Worm (Caenorhabditis elegans): ENCODE data around the gene mbk-1.
A peak's percentile ranks its signal among the peaks of the same experiment; 100 is the strongest.

mbk-1 gene

ce11 chrX:14861752-14862151, 37.4 kb upstream of the mbk-1 start, which contains the start of gene dmd-4:
Gene dmd-4 (minus strand): TSS chrX:14861852.
- TF ChIP-seq efl-3 (GFP tag; optimal IDR thresholded peaks at IDR 0.05) (no peak), unc-30 (tag; optimal IDR thresholded peaks at IDR 0.05) (no peak), sox-4 (tag; optimal IDR thresholded peaks at IDR 0.05) (no peak), fkh-8 (tag; optimal IDR thresholded peaks at IDR 0.05) (no peak), elt-3 (tag; optimal IDR thresholded peaks at IDR 0.05) (no peak), lir-3 (tag; optimal IDR thresholded peaks at IDR 0.05; ENCODE audit: poor library complexity) (no peak), ztf-11 (tag; optimal IDR thresholded peaks at IDR 0.05) (no peak), sup-37 (GFP tag; optimal IDR thresholded peaks at IDR 0.05) (no peak), elt-2 (tag; optimal IDR thresholded peaks at IDR 0.05) (no peak), tlp-1 (tag; optimal IDR thresholded peaks at IDR 0.05) (no peak), zag-1 (tag; optimal IDR thresholded peaks at IDR 0.05) (no peak), mab-9 (GFP tag; IDR thresholded peaks at IDR 0.05) (no peak), C04F5.9 (tag; optimal IDR thresholded peaks at IDR 0.05) (no peak), nhr-47 (tag; optimal IDR thresholded peaks at IDR 0.05) (no peak), lin-15B (tag; optimal IDR thresholded peaks at IDR 0.05) (no peak), pag-3 (tag; optimal IDR thresholded peaks at IDR 0.05; ENCODE audit: borderline replicate concordance, insufficient read depth) (no peak), mep-1 (tag; optimal IDR thresholded peaks at IDR 0.05) (no peak), vab-15 (tag; optimal IDR thresholded peaks at IDR 0.05) (no peak)

- TF ChIP-seq pax-3 (tag; optimal IDR thresholded peaks at IDR 0.05): peak; percentile 63
- TF ChIP-seq hlh-17 (GFP tag; optimal IDR thresholded peaks at IDR 0.05; ENCODE audit: borderline replicate concordance): no peak
- peak; percentile 93 for TF ChIP-seq lir-3 (tag; optimal IDR thresholded peaks at IDR 0.05; ENCODE audit: poor library complexity)
- TF ChIP-seq unc-86 (tag; optimal IDR thresholded peaks at IDR 0.05): peak; percentile 83
- TF ChIP-seq fos-1 (tag; optimal IDR thresholded peaks at IDR 0.05): peak; percentile 55
- peak; percentile 80 to 86 for TF ChIP-seq efl-1 (optimal IDR thresholded peaks at IDR 0.05)
- peak; percentile 67 to 95 for TF ChIP-seq efl-1 (GFP tag; optimal IDR thresholded peaks at IDR 0.05 in 1 of 2)
- TF ChIP-seq zip-4 (GFP tag; optimal IDR thresholded peaks at IDR 0.05): peak; percentile 54
- no peak for TF ChIP-seq ama-1 (optimal IDR thresholded peaks at IDR 0.05)
- TF ChIP-seq nhr-20 (tag; optimal IDR thresholded peaks at IDR 0.05): peak; percentile 93
- peak; percentile 66 for TF ChIP-seq nhr-77 (tag; optimal IDR thresholded peaks at IDR 0.05)
- TF ChIP-seq nhr-76 (tag; optimal IDR thresholded peaks at IDR 0.05): no peak
- no peak for TF ChIP-seq nhr-84 (tag; optimal IDR thresholded peaks at IDR 0.05)
- peak; percentile 83 for TF ChIP-seq mab-9 (GFP tag; IDR thresholded peaks at IDR 0.05)
- no peak for TF ChIP-seq egl-27 (tag; optimal IDR thresholded peaks at IDR 0.05)
- TF ChIP-seq snu-23 (GFP tag; optimal IDR thresholded peaks at IDR 0.05): peak; percentile 94
- TF ChIP-seq ceh-63 (GFP tag; optimal IDR thresholded peaks at IDR 0.05): no peak
- peak; percentile 95 for TF ChIP-seq nhr-71 (tag; optimal IDR thresholded peaks at IDR 0.05)
- TF ChIP-seq unc-30 (tag; optimal IDR thresholded peaks at IDR 0.05): no peak
- peak; percentile 90 for TF ChIP-seq nhr-90 (tag; optimal IDR thresholded peaks at IDR 0.05; ENCODE audit: poor library complexity)
- TF ChIP-seq sox-4 (tag; optimal IDR thresholded peaks at IDR 0.05): peak; percentile 59
- TF ChIP-seq mdl-1 (tag; optimal IDR thresholded peaks at IDR 0.05): peak in 1 of 2 experiments; percentile 90
- no peak for TF ChIP-seq C34B4.2 (tag; optimal IDR thresholded peaks at IDR 0.05)
- TF ChIP-seq skn-1 (tag; optimal IDR thresholded peaks at IDR 0.05): peak; percentile 73
- TF ChIP-seq pag-3 (tag; optimal IDR thresholded peaks at IDR 0.05; ENCODE audit: borderline replicate concordance, insufficient read depth): no peak
- TF ChIP-seq irx-1 (tag; optimal IDR thresholded peaks at IDR 0.05): peak; percentile 85
- no peak for TF ChIP-seq ets-5 (GFP tag; IDR thresholded peaks at IDR 0.05)
- peak; percentile 79 for TF ChIP-seq egl-13 (tag; optimal IDR thresholded peaks at IDR 0.05)
- peak; percentile 93 for TF ChIP-seq mep-1 (tag; optimal IDR thresholded peaks at IDR 0.05)
- TF ChIP-seq hlh-4 (tag; optimal IDR thresholded peaks at IDR 0.05): no peak
- TF ChIP-seq lin-15B (tag; optimal IDR thresholded peaks at IDR 0.05): peak; percentile 50
- TF ChIP-seq sup-37 (GFP tag; optimal IDR thresholded peaks at IDR 0.05): peak; percentile 43
- TF ChIP-seq jun-1 (tag; optimal IDR thresholded peaks at IDR 0.05): peak; percentile 84
- peak; percentile 73 for TF ChIP-seq ztf-4 (tag; optimal IDR thresholded peaks at IDR 0.05)
- peak; percentile 78 for TF ChIP-seq elt-2 (tag; optimal IDR thresholded peaks at IDR 0.05)
- TF ChIP-seq efl-3 (GFP tag; optimal IDR thresholded peaks at IDR 0.05): no peak
- TF ChIP-seq lin-39 (tag; optimal IDR thresholded peaks at IDR 0.05): peak; percentile 54
- peak; percentile 90 for TF ChIP-seq fkh-10 (GFP tag; optimal IDR thresholded peaks at IDR 0.05)
- peak; percentile 83 for TF ChIP-seq dsc-1 (tag; optimal IDR thresholded peaks at IDR 0.05)
- no peak for TF ChIP-seq nhr-28 (tag; optimal IDR thresholded peaks at IDR 0.05)
- peak; percentile 88 for TF ChIP-seq nhr-19 (GFP tag; conservative IDR thresholded peaks at IDR 0.05)
Measured at ce11 chrX:14853712-14854217, 29.4 kb upstream of the mbk-1 start, which contains the start of the genes C27C12.1 and C27C12.4. Gene C27C12.1 (minus strand): TSS chrX:14853762. Gene C27C12.4 (plus strand): TSS chrX:14854086.
